Worm (Caenorhabditis elegans): ENCODE measurements around the gene xrn-1.

DNA sequence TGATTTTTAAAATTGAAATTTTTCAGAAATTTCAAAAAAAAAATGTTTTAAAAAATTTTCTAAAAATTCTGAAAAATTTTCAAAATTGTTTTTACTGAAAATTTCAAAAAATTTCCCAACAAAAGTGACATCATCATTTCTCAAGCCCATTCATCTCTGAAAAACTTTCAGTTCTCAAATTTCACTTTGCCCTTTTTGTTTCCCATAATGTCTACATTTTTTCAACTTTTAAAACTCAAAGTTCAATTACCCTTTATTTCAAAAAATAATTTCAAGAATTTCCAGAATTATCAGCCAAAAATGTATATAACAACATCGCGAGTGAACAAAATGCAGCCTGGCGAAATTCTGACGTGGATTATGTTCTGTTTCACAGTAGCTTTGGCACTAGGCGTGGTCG is 32.3 kb downstream of the xrn-1 start, which contains the start of gene bkip-1:
- TF ChIP-seq elt-2 (tag; optimal IDR thresholded peaks at IDR 0.05) (no peak), Y22D7AL.16 (tag; optimal IDR thresholded peaks at IDR 0.05) (no peak), sdc-2 (tag; optimal IDR thresholded peaks at IDR 0.05) (no peak), T23F11.4 (GFP tag; optimal IDR thresholded peaks at IDR 0.05) (no peak), unc-86 (tag; optimal IDR thresholded peaks at IDR 0.05) (no peak), lin-11 (tag; optimal IDR thresholded peaks at IDR 0.05) (no peak), K02D7.2 (tag; optimal IDR thresholded peaks at IDR 0.05) (no peak), nhr-11 (tag; optimal IDR thresholded peaks at IDR 0.05) (no peak), ceh-6 (GFP tag; optimal IDR thresholded peaks at IDR 0.05) (no peak), ama-1 (optimal IDR thresholded peaks at IDR 0.05) (no peak)

Data from whole organism, late embryonic.